Fruit fly (Drosophila melanogaster) whole organism, prepupa: Measurements from ENCODE around the gene CG14017.

ENCODE experiments used
- CG10669 ChIP-seq: fragments of 200-800 bp; sonication (Bioruptor generic); optimal IDR thresholded peaks from 3 replicates; lab custom pipeline; 2018; ENCODE audit warnings: missing biosample characterization, mild to moderate bottlenecking, missing genetic modification characterization, moderate library complexity
- CG11762 ChIP-seq: fragments of 200-800 bp; sonication (Bioruptor generic); optimal IDR thresholded peaks from 3 replicates; lab custom pipeline; 2016; ENCODE audit warnings: missing biosample characterization, missing genetic modification characterization; ENCODE audit not compliant: insufficient read depth
- CG15336 ChIP-seq: fragments of 200-800 bp; sonication (Bioruptor generic); IDR thresholded peaks from 2 replicates; pipeline ENCODE4 v1.3.6; 2022; ENCODE audit warnings: missing biosample characterization, missing genetic modification characterization
- CG16779 ChIP-seq: fragments of 200-800 bp; sonication (Bioruptor generic); optimal IDR thresholded peaks from 3 replicates; lab custom pipeline; 2017; ENCODE audit warnings: missing biosample characterization, mild to moderate bottlenecking, missing genetic modification characterization
- CG32006 ChIP-seq: fragments of 200-800 bp; sonication (Bioruptor generic); optimal IDR thresholded peaks from 3 replicates; lab custom pipeline; 2017; ENCODE audit warnings: missing biosample characterization, mild to moderate bottlenecking, missing genetic modification characterization
- CG34406 ChIP-seq: fragments of 200-800 bp; sonication (Bioruptor generic); optimal IDR thresholded peaks from 3 replicates; lab custom pipeline; 2016; ENCODE audit warnings: missing biosample characterization, missing genetic modification characterization
- CG3919 ChIP-seq: fragments of 200-800 bp; sonication (Bioruptor generic); optimal IDR thresholded peaks from 3 replicates; lab custom pipeline; 2016; ENCODE audit warnings: missing biosample characterization, missing genetic modification characterization
- CG6163 ChIP-seq: fragments of 200-800 bp; sonication (Bioruptor generic); IDR thresholded peaks from 3 replicates; pipeline ENCODE4 v1.3.6; 2022; ENCODE audit warnings: missing biosample characterization, missing genetic modification characterization
- CG6276 ChIP-seq: fragments of 200-800 bp; sonication (Bioruptor generic); optimal IDR thresholded peaks from 2 replicates; lab custom pipeline; 2017; ENCODE audit warnings: missing biosample characterization, mild to moderate bottlenecking, missing genetic modification characterization
- CG6792 ChIP-seq: fragments of 200-800 bp; sonication (Bioruptor generic); optimal IDR thresholded peaks from 3 replicates; lab custom pipeline; 2016; ENCODE audit warnings: missing biosample characterization, missing genetic modification characterization
- CG6808 ChIP-seq: fragments of 200-800 bp; sonication (Bioruptor generic); optimal IDR thresholded peaks from 3 replicates; lab custom pipeline; 2017; ENCODE audit warnings: missing biosample characterization, missing genetic modification characterization, mild to moderate bottlenecking, moderate library complexity, missing genetic modification reagents
- CG7368 ChIP-seq: fragments of 200-800 bp; sonication (Bioruptor generic); optimal IDR thresholded peaks from 3 replicates; lab custom pipeline; 2016; ENCODE audit warnings: missing biosample characterization, missing genetic modification characterization
- CG8632 ChIP-seq: fragments of 200-800 bp; sonication (Bioruptor generic); optimal IDR thresholded peaks from 3 replicates; lab custom pipeline; 2016; ENCODE audit warnings: missing biosample characterization, missing genetic modification characterization
- Eip78C ChIP-seq: fragments of 200-800 bp; sonication (Bioruptor generic); peaks from one replicate; lab custom pipeline; 2016; ENCODE audit warnings: missing biosample characterization, missing genetic modification characterization
- Eip93F ChIP-seq: fragments of 200-800 bp; sonication (Bioruptor generic); optimal IDR thresholded peaks from 2 replicates; lab custom pipeline; 2016; ENCODE audit warnings: missing biosample characterization, mild to moderate bottlenecking, missing genetic modification characterization
- Ets21C ChIP-seq: fragments of 200-800 bp; sonication (Bioruptor generic); optimal IDR thresholded peaks from 3 replicates; lab custom pipeline; 2016; ENCODE audit warnings: missing biosample characterization, missing genetic modification characterization
- Gug ChIP-seq: fragments of 200-800 bp; sonication (Bioruptor generic); IDR thresholded peaks from 2 replicates; pipeline ENCODE4 v1.3.6; 2022; ENCODE audit warnings: missing biosample characterization, missing genetic modification characterization
- Hr39 ChIP-seq: fragments of 200-800 bp; sonication (Bioruptor generic); optimal IDR thresholded peaks from 2 replicates; lab custom pipeline; 2016; ENCODE audit warnings: missing biosample characterization, missing genetic modification characterization
- Hr4 ChIP-seq: fragments of 200-800 bp; sonication (Bioruptor generic); optimal IDR thresholded peaks from 3 replicates; lab custom pipeline; 2016; ENCODE audit warnings: missing biosample characterization, missing genetic modification characterization
- Lpt ChIP-seq: fragments of 200-800 bp; sonication (Bioruptor generic); optimal IDR thresholded peaks from 3 replicates; lab custom pipeline; 2016; ENCODE audit warnings: missing biosample characterization, missing genetic modification characterization
- Smox ChIP-seq: fragments of 200-800 bp; sonication (Bioruptor generic); optimal IDR thresholded peaks from 3 replicates; lab custom pipeline; 2016; ENCODE audit warnings: missing biosample characterization, missing genetic modification characterization
- Sox102F ChIP-seq: fragments of 200-800 bp; sonication (Bioruptor generic); optimal IDR thresholded peaks from 2 replicates; lab custom pipeline; 2016; ENCODE audit warnings: missing biosample characterization, mild to moderate bottlenecking, missing genetic modification characterization
- Sox14 ChIP-seq: fragments of 200-800 bp; sonication (Bioruptor generic); optimal IDR thresholded peaks from 3 replicates; lab custom pipeline; 2016; ENCODE audit warnings: missing biosample characterization, missing genetic modification characterization
- achi ChIP-seq: fragments of 200-800 bp; sonication (Bioruptor generic); optimal IDR thresholded peaks from 3 replicates; lab custom pipeline; 2016; ENCODE audit warnings: missing biosample characterization, missing genetic modification characterization
- acj6 ChIP-seq: fragments of 200-800 bp; sonication (Bioruptor generic); optimal IDR thresholded peaks from 3 replicates; lab custom pipeline; 2016; ENCODE audit warnings: missing biosample characterization, missing genetic modification characterization
- cyc ChIP-seq: fragments of 200-800 bp; sonication (Bioruptor generic); optimal IDR thresholded peaks from 3 replicates; lab custom pipeline; 2016; ENCODE audit warnings: missing biosample characterization, missing genetic modification characterization
- dsx ChIP-seq: fragments of 200-800 bp; optimal IDR thresholded peaks from 3 replicates; lab custom pipeline; 2019; ENCODE audit warnings: missing biosample characterization, mild to moderate bottlenecking, missing genetic modification characterization, moderate library complexity; ENCODE audit not compliant: poor library complexity, severe bottlenecking
- eg ChIP-seq: fragments of 200-800 bp; sonication (Bioruptor generic); IDR thresholded peaks from 3 replicates; pipeline ENCODE4 v1.3.6; 2022; ENCODE audit warnings: missing biosample characterization, missing genetic modification characterization
- esn ChIP-seq: fragments of 200-800 bp; sonication (Bioruptor generic); optimal IDR thresholded peaks from 2 replicates; lab custom pipeline; 2016; ENCODE audit warnings: missing biosample characterization, mild to moderate bottlenecking, missing genetic modification characterization, moderate library complexity
- fd59A ChIP-seq: fragments of 200-800 bp; sonication (Bioruptor generic); optimal IDR thresholded peaks from 2 replicates; lab custom pipeline; 2017; ENCODE audit warnings: missing biosample characterization, mild to moderate bottlenecking, missing genetic modification characterization, missing genetic modification reagents
- fd85E ChIP-seq: fragments of 200-800 bp; sonication (Bioruptor generic); optimal IDR thresholded peaks from 3 replicates; lab custom pipeline; 2016; ENCODE audit warnings: missing biosample characterization, missing genetic modification characterization
- fkh ChIP-seq: fragments of 200-800 bp; sonication (Bioruptor generic); optimal IDR thresholded peaks from 3 replicates; lab custom pipeline; 2017; ENCODE audit warnings: missing biosample characterization, mild to moderate bottlenecking, missing genetic modification characterization, moderate library complexity
- lz ChIP-seq: fragments of 200-800 bp; sonication (Bioruptor generic); optimal IDR thresholded peaks from 3 replicates; lab custom pipeline; 2016; ENCODE audit warnings: missing biosample characterization, missing genetic modification characterization
- salr ChIP-seq, 2 experiments: fragments of 200-800 bp; sonication (Bioruptor generic); optimal IDR thresholded peaks; 3 replicates each; lab custom pipeline; 2016 to 2018; ENCODE audit warnings: missing biosample characterization in 2 of 2, missing genetic modification characterization in 2 of 2, mild to moderate bottlenecking in 1 of 2
- ss ChIP-seq, 2 experiments: fragments of 200-800 bp; sonication (Bioruptor generic); optimal IDR thresholded peaks; 2 replicates in 1 of 2; 3 replicates in 1 of 2; lab custom pipeline; 2017 to 2018; ENCODE audit warnings: mild to moderate bottlenecking in 2 of 2, missing biosample characterization in 2 of 2, missing genetic modification characterization in 2 of 2, moderate library complexity in 1 of 2
- svp ChIP-seq: fragments of 200-800 bp; sonication (Bioruptor generic); peaks from one replicate; lab custom pipeline; 2016; ENCODE audit warnings: missing biosample characterization, missing genetic modification characterization

Gene CG14017

DNA sequence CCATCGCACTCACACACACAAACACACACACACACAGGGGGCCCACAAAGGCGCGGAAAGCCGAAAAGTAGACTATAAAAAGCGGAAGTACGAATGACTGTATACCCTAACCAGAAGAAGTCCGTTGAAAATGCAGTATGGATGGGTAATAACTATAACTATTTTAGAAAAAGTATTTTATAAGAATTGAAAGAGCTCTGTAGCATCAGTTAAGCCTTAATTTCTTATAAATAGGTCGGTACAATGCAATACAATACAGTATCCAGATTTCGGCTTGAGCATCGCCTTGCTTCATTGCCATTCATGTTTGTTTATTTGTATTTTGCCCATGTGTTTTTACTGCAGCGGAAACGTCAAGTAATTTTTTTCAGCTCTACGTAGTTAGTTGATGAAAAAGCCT lies 15.8 kb downstream of the CG14017 start (continued):
- TF ChIP-seq Gug (GFP tag; lab: Robert Waterston, UW) (0 out of 2 replicates have a peak, but pooled peaks have one; percentile 34), Eip93F (GFP tag; lab: Kevin White, UChicago) (no peak), salr (GFP tag; optimal IDR thresholded peaks at IDR 0.05; lab: Kevin White, UChicago) (peak in 1 of 2 experiments; percentile 26), Eip78C (peak; percentile 82), cyc (GFP tag; lab: Kevin White, UChicago) (peak; percentile 29), CG6808 (peak; percentile 11), ss (GFP tag; optimal IDR thresholded peaks at IDR 0.05; lab: Kevin White, UChicago) (no peak), CG32006 (GFP tag; lab: Kevin White, UChicago) (peak; percentile 57), fd59A (GFP tag; lab: Kevin White, UChicago) (peak; percentile 36), CG8632 (GFP tag; lab: Kevin White, UChicago) (no peak), CG7368 (GFP tag; lab: Kevin White, UChicago) (peak; percentile 21), CG6792 (GFP tag; lab: Kevin White, UChicago) (peak; percentile 25), Sox102F (GFP tag; lab: Kevin White, UChicago) (peak; percentile 39), CG16779 (tag; lab: Kevin White, UChicago) (no peak), CG6276 (no peak), CG34406 (GFP tag; lab: Kevin White, UChicago) (peak; percentile 12), Hr4 (GFP tag; lab: Kevin White, UChicago) (peak; percentile 54), dsx (GFP tag; lab: Kevin White, UChicago) (peak; percentile 45), achi (peak; percentile 31), lz (GFP tag; lab: Kevin White, UChicago) (peak; percentile 40)

DNA sequence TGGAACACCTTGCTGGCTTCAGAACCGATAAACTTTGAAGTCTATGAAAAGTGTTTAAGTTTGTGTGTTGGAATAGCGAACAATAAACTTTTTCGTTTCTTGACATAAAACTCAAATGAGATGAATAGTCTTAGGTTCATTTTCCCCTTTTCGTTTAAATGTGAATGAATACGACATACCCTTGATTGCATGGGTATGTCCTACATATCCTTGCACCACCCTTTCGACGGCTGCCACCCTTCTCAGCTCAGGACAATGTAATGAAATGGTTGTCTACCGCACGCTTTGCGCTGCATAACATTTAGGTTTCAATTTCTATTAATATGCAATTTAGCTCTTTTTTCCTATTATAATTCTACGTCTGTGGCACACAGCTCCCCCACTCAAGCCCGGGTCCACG lies 27.3 kb downstream of the CG14017 start, which contains the start of gene CG14011:
CG14011 (minus strand) TSS at position 101 of the 400 bp plus-strand sequence.
- TF ChIP-seq svp (GFP tag; lab: Kevin White, UChicago) (peak; percentile 6), fd85E (no peak)
- TF ChIP-seq, all 60 proteins: peak for 1

dm6 chr2L:5588314-5588713 lies 34.6 kb downstream of the CG14017 start, which contains the start of gene CG7251:
Gene CG7251 (minus strand): TSS chr2L:5588414.
- TF ChIP-seq CG6163 (no peak), CG8632 (GFP tag; lab: Kevin White, UChicago) (no peak), Ets21C (GFP tag; lab: Kevin White, UChicago) (no peak), fd59A (GFP tag; lab: Kevin White, UChicago) (no peak), Hr4 (GFP tag; lab: Kevin White, UChicago) (no peak), cyc (GFP tag; lab: Kevin White, UChicago) (no peak), fd85E (no peak), CG6276 (no peak), esn (no peak), CG15336 (GFP tag; lab: Robert Waterston, UW) (no peak)
- TF ChIP-seq, all 60 proteins: peak for 0

DNA sequence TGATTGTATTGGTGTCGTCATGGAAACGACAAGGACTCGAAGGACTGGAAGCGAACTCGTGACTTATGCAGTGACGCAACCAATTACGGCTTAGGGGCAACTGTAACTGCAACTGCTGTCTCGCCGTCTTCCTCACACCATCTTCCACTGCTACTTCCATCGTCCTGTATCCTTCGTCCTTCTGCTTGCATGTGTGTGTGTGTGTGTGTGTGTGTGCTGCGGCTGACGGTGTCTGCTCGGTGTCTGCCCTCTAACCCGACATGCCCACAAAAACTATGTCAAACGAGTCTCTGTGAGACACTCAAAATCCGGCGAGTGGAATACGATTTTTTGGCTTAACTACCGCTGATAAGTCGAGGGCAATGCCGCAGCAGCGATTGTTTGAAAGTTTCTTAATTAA lies 40.1 kb downstream of the CG14017 start:
- TF ChIP-seq CG16779 (tag; lab: Kevin White, UChicago) (no peak), CG6808 (no peak), Hr39 (GFP tag; lab: Kevin White, UChicago) (no peak), CG8632 (GFP tag; lab: Kevin White, UChicago) (no peak), esn (no peak), CG10669 (GFP tag; lab: Kevin White, UChicago) (no peak), fkh (GFP tag; lab: Kevin White, UChicago) (no peak), achi (no peak), Sox14 (GFP tag; lab: Kevin White, UChicago) (no peak), ss (GFP tag; optimal IDR thresholded peaks at IDR 0.05; lab: Kevin White, UChicago) (no peak), Gug (GFP tag; lab: Robert Waterston, UW) (no peak), CG6163 (no peak), acj6 (GFP tag; lab: Kevin White, UChicago) (no peak), svp (GFP tag; lab: Kevin White, UChicago) (no peak), CG3919 (GFP tag; lab: Kevin White, UChicago) (no peak), CG11762 (no peak), eg (GFP tag; lab: Robert Waterston, UW) (no peak), CG6792 (GFP tag; lab: Kevin White, UChicago) (no peak), Lpt (no peak), Smox (no peak)
